Worm (Caenorhabditis elegans): ENCODE data around the gene srz-97.

ce11 chrV:14480533-14480932, 12.5 kb upstream of the srz-97 start:
- TF ChIP-seq sma-3 (GFP tag; optimal IDR thresholded peaks at IDR 0.05) (no peak), ama-1 (optimal IDR thresholded peaks at IDR 0.05) (no peak), elt-3 (tag; optimal IDR thresholded peaks at IDR 0.05) (no peak), ceh-82 (tag; optimal IDR thresholded peaks at IDR 0.05) (no peak), ztf-4 (tag; optimal IDR thresholded peaks at IDR 0.05) (no peak), nhr-23 (tag; optimal IDR thresholded peaks at IDR 0.05) (no peak), nhr-11 (tag; optimal IDR thresholded peaks at IDR 0.05) (no peak), nhr-21 (tag; optimal IDR thresholded peaks at IDR 0.05) (no peak), dmd-4 (tag; optimal IDR thresholded peaks at IDR 0.05) (no peak), snpc-4 (tag; optimal IDR thresholded peaks at IDR 0.05) (no peak), lsy-2 (tag; optimal IDR thresholded peaks at IDR 0.05) (no peak), R02D3.7 (tag; optimal IDR thresholded peaks at IDR 0.05) (no peak)

Measured in whole organism, L2 larva.